Worm (Caenorhabditis elegans): ENCODE measurements around the gene Y54G2A.48.
A peak's percentile ranks its signal among the peaks of the same experiment; 100 is the strongest.

The Y54G2A.48 gene

ce11 chrIV:2801004-2801403, 31.5 kb downstream of the Y54G2A.48 start (continued):
- TF ChIP-seq snpc-1.1 (tag; optimal IDR thresholded peaks at IDR 0.05; ENCODE audit: insufficient read depth) (no peak), lsy-27 (tag; optimal IDR thresholded peaks at IDR 0.05; ENCODE audit: borderline replicate concordance, insufficient read depth) (no peak), rcor-1 (GFP tag; IDR thresholded peaks at IDR 0.05) (0 out of 2 replicates have a peak, but pooled peaks have one; percentile 46), nhr-80 (tag; optimal IDR thresholded peaks at IDR 0.05) (peak; percentile 23), ccch-3 (GFP tag; optimal IDR thresholded peaks at IDR 0.05) (no peak), hlh-26 (GFP tag; conservative IDR thresholded peaks at IDR 0.05) (no peak), tlf-1 (GFP tag; optimal IDR thresholded peaks at IDR 0.05) (no peak), hsf-1 (GFP tag; IDR thresholded peaks at IDR 0.05) (peak; percentile 71), attf-5 (GFP tag; optimal IDR thresholded peaks at IDR 0.05) (peak; percentile 11), bed-2 (GFP tag; IDR thresholded peaks at IDR 0.05) (no peak), atf-7 (tag; optimal IDR thresholded peaks at IDR 0.05) (no peak), rec-8 (tag; optimal IDR thresholded peaks at IDR 0.05) (peak in 1 of 2 experiments; percentile 78), Y56A3A.18 (GFP tag; IDR thresholded peaks at IDR 0.05) (no peak), F49E8.2 (tag; optimal IDR thresholded peaks at IDR 0.05; ENCODE audit: insufficient read depth) (peak; percentile 68), ama-1 (optimal IDR thresholded peaks at IDR 0.05) (no peak), ama-1 (GFP tag; optimal IDR thresholded peaks at IDR 0.05) (peak in 1 of 2 experiments; percentile 54), ets-4 (GFP tag; optimal IDR thresholded peaks at IDR 0.05) (no peak), lin-26 (GFP tag; IDR thresholded peaks at IDR 0.05) (peak; percentile 83), B0261.1 (tag; optimal IDR thresholded peaks at IDR 0.05) (peak; percentile 88), lir-1 (GFP tag; conservative IDR thresholded peaks at IDR 0.05) (no peak), ztf-28 (GFP tag; IDR thresholded peaks at IDR 0.05) (0 out of 2 replicates have a peak, but pooled peaks have one; percentile 25), snpc-4 (GFP tag; optimal IDR thresholded peaks at IDR 0.05) (peak; percentile 59), snpc-4 (tag; optimal IDR thresholded peaks at IDR 0.05) (peak in 3 of 4 experiments; percentile 15 to 56 (median 26)), unc-62 (GFP tag; optimal IDR thresholded peaks at IDR 0.05) (no peak), ztf-18 (tag; optimal IDR thresholded peaks at IDR 0.05) (peak; percentile 69), C06A6.2 (GFP tag; conservative IDR thresholded peaks at IDR 0.05) (no peak), die-1 (tag; optimal IDR thresholded peaks at IDR 0.05) (peak; percentile 71), dpff-1 (tag; optimal IDR thresholded peaks at IDR 0.05) (no peak), nfyb-1 (GFP tag; IDR thresholded peaks at IDR 0.05) (no peak), zfh-2 (GFP tag; conservative IDR thresholded peaks at IDR 0.05) (no peak), K11D2.4 (GFP tag; IDR thresholded peaks at IDR 0.05) (0 out of 2 replicates have a peak, but pooled peaks have one; percentile 28), athp-1 (tag; optimal IDR thresholded peaks at IDR 0.05) (peak; percentile 11), Y53G8AR.9 (GFP tag; conservative IDR thresholded peaks at IDR 0.05) (0 out of 2 replicates have a peak, but pooled peaks have one; percentile 19), aptf-2 (GFP tag; conservative IDR thresholded peaks at IDR 0.05) (no peak), ceh-58 (GFP tag; IDR thresholded peaks at IDR 0.05) (no peak), mel-28 (tag; optimal IDR thresholded peaks at IDR 0.05; ENCODE audit: borderline replicate concordance) (no peak), lin-40 (tag; optimal IDR thresholded peaks at IDR 0.05) (no peak), nfya-1 (tag; optimal IDR thresholded peaks at IDR 0.05; ENCODE audit: borderline replicate concordance, insufficient read depth) (no peak), let-526 (GFP tag; IDR thresholded peaks at IDR 0.05) (no peak), chd-7 (tag; optimal IDR thresholded peaks at IDR 0.05) (peak; percentile 35), nfya-2 (GFP tag; IDR thresholded peaks at IDR 0.05) (no peak), somi-1 (GFP tag; optimal IDR thresholded peaks at IDR 0.05) (no peak), madf-8 (GFP tag; conservative IDR thresholded peaks at IDR 0.05) (no peak), sdz-38 (tag; optimal IDR thresholded peaks at IDR 0.05) (no peak), F55B11.4 (tag; optimal IDR thresholded peaks at IDR 0.05; ENCODE audit: borderline replicate concordance, insufficient read depth) (no peak), F52B5.7 (tag; optimal IDR thresholded peaks at IDR 0.05) (peak; percentile 17), ceh-40 (GFP tag; IDR thresholded peaks at IDR 0.05) (0 out of 2 replicates have a peak, but pooled peaks have one; percentile 57), pbrm-1 (GFP tag; IDR thresholded peaks at IDR 0.05) (0 out of 2 replicates have a peak, but pooled peaks have one; percentile 46)
